Worm (Caenorhabditis elegans) whole organism, mixed stage, embryonic: ENCODE results near the gene let-711.

ENCODE experiments used
- M03D4.4 ChIP-seq: sonication (generic microtip); optimal IDR thresholded peaks from 2 replicates; lab custom pipeline; 2017; ENCODE audit warnings: mild to moderate bottlenecking, missing genetic modification characterization, missing compliant biosample characterization
- bed-3 ChIP-seq: fragments of 200-800 bp; sonication (Bioruptor generic); optimal IDR thresholded peaks from 3 replicates; lab custom pipeline; 2018; ENCODE audit warnings: mild to moderate bottlenecking, missing genetic modification characterization, moderate library complexity, missing compliant biosample characterization
- blmp-1 ChIP-seq: fragments of 150-350 bp; optimal IDR thresholded peaks from 2 replicates; lab custom pipeline; 2014; ENCODE audit warnings: missing biosample characterization, missing genetic modification characterization
- ceh-39 ChIP-seq: fragments of 150-350 bp; optimal IDR thresholded peaks from 2 replicates; lab custom pipeline; 2014; ENCODE audit warnings: missing biosample characterization, missing genetic modification characterization
- ceh-83 ChIP-seq: fragments of 200-800 bp; sonication (Bioruptor generic); optimal IDR thresholded peaks from 2 replicates; lab custom pipeline; 2018; ENCODE audit warnings: mild to moderate bottlenecking, missing genetic modification characterization, missing compliant biosample characterization
- ces-1 ChIP-seq: fragments of 150-350 bp; optimal IDR thresholded peaks from 2 replicates; lab custom pipeline; 2014; ENCODE audit warnings: missing biosample characterization, missing genetic modification reagents, missing genetic modification characterization
- cnd-1 ChIP-seq: fragments of 200-800 bp; sonication (Bioruptor generic); optimal IDR thresholded peaks from 2 replicates; lab custom pipeline; 2018; ENCODE audit warnings: mild to moderate bottlenecking, missing genetic modification characterization, missing compliant biosample characterization
- drap-1 ChIP-seq: fragments of 200-800 bp; sonication (Bioruptor generic); optimal IDR thresholded peaks from 3 replicates; lab custom pipeline; 2018; ENCODE audit warnings: mild to moderate bottlenecking, missing genetic modification characterization, missing compliant biosample characterization
- elt-1 ChIP-seq: sonication (generic microtip); optimal IDR thresholded peaks from 2 replicates; lab custom pipeline; 2017; ENCODE audit warnings: missing genetic modification characterization, mild to moderate bottlenecking, missing compliant biosample characterization, antibody characterized with exemption, moderate library complexity, borderline replicate concordance; ENCODE audit not compliant: insufficient read depth
- flh-1 ChIP-seq: fragments of 200-800 bp; sonication (Bioruptor generic); optimal IDR thresholded peaks from 2 replicates; lab custom pipeline; 2018; ENCODE audit warnings: mild to moderate bottlenecking, missing genetic modification characterization, moderate library complexity, missing compliant biosample characterization
- ham-2 ChIP-seq: fragments of 200-800 bp; sonication (Bioruptor generic); optimal IDR thresholded peaks from 2 replicates; lab custom pipeline; 2018; ENCODE audit warnings: mild to moderate bottlenecking, missing genetic modification characterization, missing compliant biosample characterization
- hlh-1 ChIP-seq: fragments of 150-350 bp; optimal IDR thresholded peaks from 2 replicates; lab custom pipeline; 2014; ENCODE audit warnings: missing biosample characterization, missing genetic modification reagents, missing genetic modification characterization
- lin-32 ChIP-seq: fragments of 200-800 bp; sonication (Bioruptor generic); optimal IDR thresholded peaks from 2 replicates; lab custom pipeline; 2018; ENCODE audit warnings: mild to moderate bottlenecking, missing genetic modification characterization, missing compliant biosample characterization
- lsy-2 ChIP-seq: fragments of 150-350 bp; optimal IDR thresholded peaks from 2 replicates; lab custom pipeline; 2014; ENCODE audit warnings: missing biosample characterization, missing genetic modification characterization
- mep-1 ChIP-seq: fragments of 150-350 bp; optimal IDR thresholded peaks from 2 replicates; lab custom pipeline; 2017; ENCODE audit warnings: missing biosample characterization, missing genetic modification reagents, missing genetic modification characterization, inconsistent platforms
- mls-2 ChIP-seq: sonication (generic microtip); optimal IDR thresholded peaks from 2 replicates; lab custom pipeline; 2016; ENCODE audit warnings: mild to moderate bottlenecking, missing genetic modification characterization, moderate library complexity, missing compliant biosample characterization
- nhr-12 ChIP-seq: fragments of 150-350 bp; optimal IDR thresholded peaks from 2 replicates; lab custom pipeline; 2014; ENCODE audit warnings: missing biosample characterization, missing genetic modification characterization
- nhr-2 ChIP-seq: fragments of 150-350 bp; optimal IDR thresholded peaks from 2 replicates; lab custom pipeline; 2014; ENCODE audit warnings: missing biosample characterization, missing genetic modification characterization
- nhr-237 ChIP-seq: fragments of 150-350 bp; optimal IDR thresholded peaks from 2 replicates; lab custom pipeline; 2014; ENCODE audit warnings: missing biosample characterization, missing genetic modification characterization
- nhr-28 ChIP-seq: fragments of 150-350 bp; optimal IDR thresholded peaks from 2 replicates; lab custom pipeline; 2014; ENCODE audit warnings: missing biosample characterization, missing genetic modification characterization
- nhr-76 ChIP-seq: sonication (generic microtip); optimal IDR thresholded peaks from 2 replicates; lab custom pipeline; 2017; ENCODE audit warnings: missing biosample characterization, missing genetic modification characterization
- pha-4 ChIP-seq: fragments of 150-350 bp; optimal IDR thresholded peaks from 2 replicates; lab custom pipeline; 2018; ENCODE audit warnings: missing biosample characterization, missing genetic modification reagents, missing genetic modification characterization
- sem-2 ChIP-seq: fragments of 200-800 bp; sonication (Bioruptor generic); optimal IDR thresholded peaks from 2 replicates; lab custom pipeline; 2018; ENCODE audit warnings: mild to moderate bottlenecking, missing genetic modification characterization, missing compliant biosample characterization
- snpc-4 ChIP-seq: fragments of 150-350 bp; optimal IDR thresholded peaks from 2 replicates; lab custom pipeline; 2014; ENCODE audit warnings: missing biosample characterization, missing genetic modification characterization
- sptf-1 ChIP-seq: sonication (generic microtip); optimal IDR thresholded peaks from 2 replicates; lab custom pipeline; 2017; ENCODE audit warnings: mild to moderate bottlenecking, missing genetic modification characterization, moderate library complexity, missing compliant biosample characterization
- tbx-8 ChIP-seq: fragments of 200-800 bp; sonication (Bioruptor generic); optimal IDR thresholded peaks from 2 replicates; lab custom pipeline; 2018; ENCODE audit warnings: mild to moderate bottlenecking, missing genetic modification characterization, moderate library complexity, missing compliant biosample characterization
- unc-120 ChIP-seq: sonication (generic microtip); optimal IDR thresholded peaks from 2 replicates; lab custom pipeline; 2017; ENCODE audit warnings: missing genetic modification characterization, missing compliant biosample characterization; ENCODE audit not compliant: poor library complexity, severe bottlenecking
- unc-39 ChIP-seq: fragments of 150-350 bp; optimal IDR thresholded peaks from 2 replicates; lab custom pipeline; 2014; ENCODE audit warnings: missing biosample characterization, missing genetic modification characterization
- zip-8 ChIP-seq: fragments of 150-350 bp; optimal IDR thresholded peaks from 2 replicates; lab custom pipeline; 2014; ENCODE audit warnings: missing biosample characterization, missing genetic modification characterization
- ztf-11 ChIP-seq: fragments of 150-350 bp; optimal IDR thresholded peaks from 2 replicates; lab custom pipeline; 2014; ENCODE audit warnings: missing biosample characterization, missing genetic modification characterization

let-711 gene

DNA sequence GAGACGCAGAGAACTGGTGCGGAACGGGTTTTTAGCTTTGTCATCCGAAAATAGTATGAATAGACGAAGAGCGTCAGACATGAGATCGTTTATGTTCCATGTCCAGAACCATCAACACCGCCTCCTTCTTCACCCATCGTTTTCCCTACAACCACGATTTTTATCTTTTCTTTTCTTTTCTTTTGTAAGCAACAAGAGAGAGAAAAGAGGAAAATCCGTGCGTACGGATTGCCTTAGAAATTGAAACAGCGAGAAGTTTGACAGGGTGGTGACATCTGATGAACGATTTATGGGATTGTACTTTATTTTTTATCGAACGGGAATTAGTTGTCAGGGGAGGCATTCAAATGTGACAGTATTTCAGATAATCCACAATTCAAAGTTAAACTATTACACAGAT lies 771 bp upstream of the let-711 start, which contains the start of gene abu-13:
Gene abu-13 (minus strand): TSS at position 152 of the 400 bp plus-strand sequence.
- TF ChIP-seq ceh-83 (no peak), flh-1 (GFP tag; lab: Kevin White, UChicago) (no peak), cnd-1 (tag; lab: Kevin White, UChicago) (no peak), mls-2 (no peak), bed-3 (GFP tag; lab: Kevin White, UChicago) (no peak), lsy-2 (tag; lab: Kevin White, UChicago) (no peak), zip-8 (no peak), nhr-28 (tag; lab: Kevin White, UChicago) (no peak), drap-1 (GFP tag; lab: Kevin White, UChicago) (no peak), ces-1 (GFP tag; lab: Kevin White, UChicago) (no peak), elt-1 (tag; lab: Kevin White, UChicago) (no peak), nhr-76 (tag; lab: Kevin White, UChicago) (no peak), hlh-1 (tag; lab: Kevin White, UChicago) (no peak), mep-1 (no peak), snpc-4 (no peak)
- TF ChIP-seq, all 35 proteins: peak for 0

DNA sequence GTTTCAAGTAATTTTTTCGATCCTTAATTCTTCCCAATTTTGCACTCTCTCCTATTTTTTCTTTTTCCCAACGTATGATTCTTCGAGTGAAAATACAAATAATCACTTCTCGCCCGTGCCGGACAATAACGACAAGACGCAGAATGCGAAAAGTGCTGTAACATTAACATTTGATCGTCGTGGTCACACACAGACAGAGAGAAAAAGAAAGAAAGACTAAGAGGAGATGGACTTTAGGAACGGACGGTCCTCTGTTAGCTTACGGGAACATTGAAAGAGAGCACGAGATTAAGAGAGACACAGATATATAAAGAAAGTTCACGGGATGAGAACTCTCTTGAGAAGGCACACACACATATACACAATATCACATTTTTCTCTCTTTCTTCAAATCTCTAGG lies 1.4 kb downstream of the let-711 start:
- no peak for TF ChIP-seq sem-2
- no peak for TF ChIP-seq lsy-2 (tag; lab: Kevin White, UChicago)
- no peak for TF ChIP-seq mls-2
- TF ChIP-seq hlh-1 (tag; lab: Kevin White, UChicago): peak; percentile 77
- TF ChIP-seq blmp-1 (tag; lab: Kevin White, UChicago): no peak
- no peak for TF ChIP-seq snpc-4
- no peak for TF ChIP-seq lin-32 (GFP tag; lab: Kevin White, UChicago)
- TF ChIP-seq nhr-28 (tag; lab: Kevin White, UChicago): no peak
- no peak for TF ChIP-seq ceh-39
- TF ChIP-seq unc-39 (tag; lab: Kevin White, UChicago): no peak
- TF ChIP-seq pha-4: no peak
- TF ChIP-seq M03D4.4: peak; percentile 22
- TF ChIP-seq unc-120 (tag; lab: Kevin White, UChicago): peak; percentile 53
- TF ChIP-seq ham-2 (GFP tag; lab: Kevin White, UChicago): no peak
- TF ChIP-seq, all 35 proteins: peak for 3

DNA sequence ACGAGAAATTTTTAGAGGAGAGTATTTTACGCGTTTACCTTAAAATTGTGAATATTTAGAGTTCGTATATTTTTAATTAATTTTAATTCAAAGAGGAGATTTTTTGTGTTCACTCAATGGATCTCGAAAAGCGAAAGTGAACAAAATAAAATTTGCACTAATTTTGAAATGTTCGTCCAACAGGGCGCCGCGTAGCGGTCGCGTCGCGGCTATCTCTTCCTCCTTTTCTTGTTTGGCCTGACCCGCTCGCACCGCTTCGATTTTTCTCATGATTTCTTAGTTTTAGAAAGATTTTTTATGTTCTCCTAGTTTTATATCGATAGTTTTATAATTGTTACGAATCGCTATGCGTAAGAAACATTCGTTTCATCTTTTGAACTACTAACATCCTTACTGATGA lies 4.9 kb downstream of the let-711 start:
- TF ChIP-seq pha-4: no peak
- TF ChIP-seq blmp-1 (tag; lab: Kevin White, UChicago): peak; percentile 47
- peak; percentile 13 for TF ChIP-seq nhr-237 (tag; lab: Kevin White, UChicago)
- TF ChIP-seq ham-2 (GFP tag; lab: Kevin White, UChicago): no peak
- TF ChIP-seq unc-39 (tag; lab: Kevin White, UChicago): no peak

DNA sequence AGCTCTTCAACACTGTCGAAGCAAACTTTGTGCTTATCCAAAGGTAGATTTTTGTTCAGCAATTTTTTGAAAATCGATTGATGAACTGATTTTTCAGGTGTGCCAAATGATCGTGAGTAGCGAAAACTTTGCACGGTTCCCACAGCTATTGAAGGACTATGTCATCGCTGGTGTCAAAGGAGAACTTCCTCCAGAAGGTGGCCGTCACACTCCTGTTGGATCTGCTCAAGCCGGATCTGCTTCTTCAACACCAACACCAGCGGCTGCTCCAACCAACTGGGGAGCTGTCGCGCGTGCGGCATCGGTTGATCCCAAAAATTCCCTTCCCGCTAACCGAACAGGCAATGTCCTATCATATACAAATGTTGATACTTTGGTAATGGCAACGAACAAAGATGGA lies 6.9 kb downstream of the let-711 start:
- TF ChIP-seq ztf-11 (tag; lab: Kevin White, UChicago): no peak
- no peak for TF ChIP-seq drap-1 (GFP tag; lab: Kevin White, UChicago)
- no peak for TF ChIP-seq unc-39 (tag; lab: Kevin White, UChicago)
- no peak for TF ChIP-seq ceh-39
- TF ChIP-seq nhr-2 (tag; lab: Kevin White, UChicago): no peak
- TF ChIP-seq nhr-237 (tag; lab: Kevin White, UChicago): no peak
- TF ChIP-seq snpc-4: no peak
- TF ChIP-seq flh-1 (GFP tag; lab: Kevin White, UChicago): no peak
- no peak for TF ChIP-seq sem-2
- TF ChIP-seq nhr-76 (tag; lab: Kevin White, UChicago): no peak
- no peak for TF ChIP-seq tbx-8 (GFP tag; lab: Kevin White, UChicago)
- no peak for TF ChIP-seq nhr-12
- TF ChIP-seq, all 35 proteins: peak for 0

DNA sequence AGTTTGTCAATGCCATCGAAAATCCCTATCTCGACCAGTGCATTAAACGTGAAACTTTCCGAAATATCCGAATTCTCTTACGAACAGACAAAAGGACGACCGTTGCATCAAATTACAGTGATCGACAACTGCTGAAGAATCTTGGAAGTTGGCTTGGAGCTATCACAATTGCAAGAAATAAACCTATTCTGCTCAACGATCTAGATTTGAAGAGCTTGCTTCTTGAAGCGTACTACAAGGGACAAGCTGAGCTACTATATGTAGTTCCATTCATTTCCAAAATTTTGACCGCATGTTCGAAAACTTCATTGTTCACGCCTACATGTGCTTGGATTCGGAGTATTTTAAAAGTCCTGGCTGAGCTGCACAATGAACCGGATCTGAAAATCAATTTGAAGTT lies 7.5 kb downstream of the let-711 start:
- no peak for TF ChIP-seq nhr-2 (tag; lab: Kevin White, UChicago)
- no peak for TF ChIP-seq nhr-12
- TF ChIP-seq sptf-1 (tag; lab: Kevin White, UChicago): no peak
- TF ChIP-seq nhr-28 (tag; lab: Kevin White, UChicago): no peak
- TF ChIP-seq nhr-237 (tag; lab: Kevin White, UChicago): no peak
- TF ChIP-seq lsy-2 (tag; lab: Kevin White, UChicago): no peak
